Fruit fly (Drosophila melanogaster) whole organism, embryonic: ENCODE results near the gene GlcAT-P.

Experiments
- Antp ChIP-seq: fragments of 200-800 bp; sonication (Bioruptor generic); optimal IDR thresholded peaks from 3 replicates; lab custom pipeline; 2016; ENCODE audit warnings: missing biosample characterization, missing genetic modification characterization
- Blimp-1 ChIP-seq: fragments of 200-800 bp; sonication (Bioruptor generic); optimal IDR thresholded peaks from 3 replicates; lab custom pipeline; 2018; ENCODE audit warnings: missing biosample characterization, missing genetic modification characterization, mild to moderate bottlenecking, moderate library complexity, missing genetic modification reagents
- CG10147 ChIP-seq: fragments of 200-800 bp; sonication (Bioruptor generic); optimal IDR thresholded peaks from 2 replicates; lab custom pipeline; 2019; ENCODE audit warnings: missing biosample characterization, mild to moderate bottlenecking, missing genetic modification characterization, moderate library complexity
- CG10654 ChIP-seq: fragments of 200-800 bp; sonication (Bioruptor generic); optimal IDR thresholded peaks from 2 replicates; lab custom pipeline; 2016; ENCODE audit warnings: missing biosample characterization, missing genetic modification characterization
- CG1529 ChIP-seq: fragments of 200-800 bp; sonication (Bioruptor generic); optimal IDR thresholded peaks from 3 replicates; lab custom pipeline; 2018; ENCODE audit warnings: missing biosample characterization, missing genetic modification characterization
- CG15514 ChIP-seq: fragments of 200-800 bp; sonication (Bioruptor generic); optimal IDR thresholded peaks from 3 replicates; lab custom pipeline; 2017; ENCODE audit warnings: missing biosample characterization, missing genetic modification characterization, mild to moderate bottlenecking, moderate library complexity, missing genetic modification reagents
- CG1647 ChIP-seq: fragments of 200-800 bp; sonication (Bioruptor generic); optimal IDR thresholded peaks from 3 replicates; lab custom pipeline; 2016; ENCODE audit warnings: missing biosample characterization, missing genetic modification characterization
- CG17359 ChIP-seq: fragments of 200-800 bp; sonication (Bioruptor generic); optimal IDR thresholded peaks from 3 replicates; lab custom pipeline; 2018; ENCODE audit warnings: missing biosample characterization, mild to moderate bottlenecking, missing genetic modification characterization, moderate library complexity
- CG2199 ChIP-seq: fragments of 200-800 bp; sonication (Bioruptor generic); IDR thresholded peaks from 3 replicates; pipeline ENCODE4 v1.3.6; 2022; ENCODE audit warnings: missing biosample characterization, missing genetic modification characterization
- CG3065 ChIP-seq: fragments of 200-800 bp; sonication (Bioruptor generic); optimal IDR thresholded peaks from 2 replicates; lab custom pipeline; 2016; ENCODE audit warnings: missing biosample characterization, missing genetic modification characterization
- CG3726 ChIP-seq: fragments of 200-800 bp; sonication (Bioruptor generic); IDR thresholded peaks from 3 replicates; pipeline ENCODE4, ENCODE4 v1.3.6; 2022; ENCODE audit warnings: missing biosample characterization, missing genetic modification characterization
- CG3847 ChIP-seq: fragments of 200-800 bp; sonication (Bioruptor generic); IDR thresholded peaks from 2 replicates; pipeline ENCODE4 v1.3.6; 2022; ENCODE audit warnings: missing biosample characterization, missing genetic modification characterization
- CG42726 ChIP-seq: fragments of 200-800 bp; sonication (Bioruptor generic); IDR thresholded peaks from 2 replicates; pipeline ENCODE4 v1.3.6; 2022; ENCODE audit warnings: missing biosample characterization, missing genetic modification characterization; ENCODE audit not compliant: partially characterized antibody
- CG4730 ChIP-seq: fragments of 200-800 bp; sonication (Bioruptor generic); IDR thresholded peaks from 2 replicates; pipeline ENCODE4 v1.3.6; 2022; ENCODE audit warnings: missing biosample characterization, missing genetic modification characterization
- CG4820 ChIP-seq: fragments of 200-800 bp; sonication (Bioruptor generic); optimal IDR thresholded peaks from 3 replicates; lab custom pipeline; 2016; ENCODE audit warnings: missing biosample characterization, missing genetic modification characterization
- CG6175 ChIP-seq: fragments of 200-800 bp; sonication (Bioruptor generic); IDR thresholded peaks from 3 replicates; pipeline ENCODE4 v1.3.6; 2022; ENCODE audit warnings: missing biosample characterization, missing genetic modification characterization
- CG6272 ChIP-seq: fragments of 200-800 bp; sonication (Bioruptor generic); IDR thresholded peaks from 2 replicates; pipeline ENCODE4 v1.3.6; 2022; ENCODE audit warnings: missing biosample characterization, missing genetic modification characterization
- CG7271 ChIP-seq: fragments of 200-800 bp; sonication (Bioruptor generic); optimal IDR thresholded peaks from 2 replicates; lab custom pipeline; 2018; ENCODE audit warnings: missing biosample characterization, mild to moderate bottlenecking, missing genetic modification characterization, moderate library complexity
- CG7786 ChIP-seq: fragments of 200-800 bp; sonication (Bioruptor generic); optimal IDR thresholded peaks from 2 replicates; lab custom pipeline; 2016; ENCODE audit warnings: missing biosample characterization, missing genetic modification characterization
- D19B ChIP-seq: fragments of 200-800 bp; sonication (Bioruptor generic); optimal IDR thresholded peaks from 2 replicates; lab custom pipeline; 2017; ENCODE audit warnings: missing biosample characterization, mild to moderate bottlenecking, missing genetic modification characterization
- Dfd ChIP-seq, 2 experiments: fragments of >200 bp; optimal IDR thresholded peaks; 2 replicates each; lab custom pipeline; 2017; ENCODE audit warnings: missing biosample characterization in 2 of 2, missing genetic modification characterization in 2 of 2
- Dip2 ChIP-seq: fragments of 200-800 bp; sonication (Bioruptor generic); IDR thresholded peaks from 2 replicates; pipeline ENCODE4 v1.3.6; 2022; ENCODE audit warnings: missing biosample characterization, missing genetic modification characterization
- Gug ChIP-seq: fragments of 200-800 bp; sonication (Bioruptor generic); IDR thresholded peaks from 4 replicates; pipeline ENCODE4 v1.3.6; 2022; ENCODE audit warnings: missing biosample characterization, missing genetic modification characterization
- HHEX ChIP-seq: fragments of 200-800 bp; sonication (Bioruptor generic); optimal IDR thresholded peaks from 3 replicates; lab custom pipeline; 2017; ENCODE audit warnings: missing biosample characterization, mild to moderate bottlenecking, missing genetic modification characterization, missing genetic modification reagents
- HLHmδ ChIP-seq: fragments of 200-800 bp; sonication (Bioruptor generic); optimal IDR thresholded peaks from 2 replicates; lab custom pipeline; 2018; ENCODE audit warnings: missing biosample characterization, mild to moderate bottlenecking, missing genetic modification characterization, moderate library complexity
- Hr39 ChIP-seq: fragments of >200 bp; optimal IDR thresholded peaks from 2 replicates; lab custom pipeline; 2017
- Hsf ChIP-seq: fragments of 200-800 bp; sonication (Bioruptor generic); optimal IDR thresholded peaks from 3 replicates; lab custom pipeline; 2016; ENCODE audit warnings: missing biosample characterization, missing genetic modification characterization
- Lhr ChIP-seq: fragments of 200-800 bp; sonication (Bioruptor generic); optimal IDR thresholded peaks from 3 replicates; lab custom pipeline; 2017; ENCODE audit warnings: mild to moderate bottlenecking, missing biosample characterization, missing genetic modification reagents, missing genetic modification characterization
- Lim3 ChIP-seq: fragments of 200-800 bp; sonication (Bioruptor generic); IDR thresholded peaks from 2 replicates; pipeline ENCODE4 v1.3.6; 2022; ENCODE audit warnings: missing biosample characterization, missing genetic modification characterization
- Neu2 ChIP-seq: fragments of 200-800 bp; sonication (Bioruptor generic); optimal IDR thresholded peaks from 3 replicates; lab custom pipeline; 2016; ENCODE audit warnings: missing biosample characterization, missing genetic modification characterization, borderline replicate concordance
- Nf-YC ChIP-seq: fragments of 200-800 bp; optimal IDR thresholded peaks from 3 replicates; lab custom pipeline; 2019; ENCODE audit warnings: missing biosample characterization, mild to moderate bottlenecking, missing genetic modification characterization, moderate library complexity
- Opbp ChIP-seq: fragments of 200-800 bp; sonication (Bioruptor generic); IDR thresholded peaks from 3 replicates; pipeline ENCODE4 v1.3.6; 2022; ENCODE audit warnings: missing biosample characterization, missing genetic modification characterization; ENCODE audit not compliant: partially characterized antibody
- Rfx ChIP-seq: fragments of 200-800 bp; sonication (Bioruptor generic); IDR thresholded peaks from 2 replicates; pipeline ENCODE4 v1.3.6; 2022; ENCODE audit warnings: missing biosample characterization, missing genetic modification characterization
- Six4 ChIP-seq: fragments of 200-800 bp; sonication (Bioruptor generic); optimal IDR thresholded peaks from 2 replicates; lab custom pipeline; 2016; ENCODE audit warnings: missing biosample characterization, missing genetic modification characterization
- TFAM ChIP-seq: fragments of 200-800 bp; sonication (Bioruptor generic); optimal IDR thresholded peaks from 2 replicates; lab custom pipeline; 2017; ENCODE audit warnings: missing biosample characterization, missing genetic modification characterization, inconsistent platforms
- Trl ChIP-seq, 3 experiments: fragments of >200 bp in 2 of 3; fragments of 200-800 bp in 1 of 3; sonication (Bioruptor generic) in 1 of 3; optimal IDR thresholded peaks; 2 replicates in 1 of 3; 3 replicates in 2 of 3; lab custom pipeline; 2016 to 2017; ENCODE audit warnings: missing biosample characterization in 1 of 3, missing genetic modification characterization in 1 of 3
- ase ChIP-seq: fragments of 200-800 bp; sonication (Bioruptor generic); IDR thresholded peaks from 3 replicates; pipeline ENCODE4 v1.3.6; 2022; ENCODE audit warnings: missing biosample characterization, missing genetic modification characterization
- caup ChIP-seq: fragments of 200-800 bp; sonication (Bioruptor generic); optimal IDR thresholded peaks from 3 replicates; lab custom pipeline; 2017; ENCODE audit warnings: missing biosample characterization, mild to moderate bottlenecking, missing genetic modification characterization, moderate library complexity; ENCODE audit not compliant: severe bottlenecking
- chif ChIP-seq, 2 experiments: fragments of 200-800 bp; sonication (Bioruptor generic); optimal IDR thresholded peaks; 3 replicates each; lab custom pipeline; 2016; ENCODE audit warnings: missing biosample characterization in 2 of 2, missing genetic modification characterization in 2 of 2
- ems ChIP-seq: fragments of 200-800 bp; sonication (Bioruptor generic); optimal IDR thresholded peaks from 3 replicates; lab custom pipeline; 2016; ENCODE audit warnings: missing biosample characterization, missing genetic modification characterization
- eve ChIP-seq, 2 experiments: fragments of >200 bp; optimal IDR thresholded peaks; 2 replicates each; lab custom pipeline; 2017; ENCODE audit warnings: missing biosample characterization in 2 of 2, missing genetic modification characterization in 2 of 2
- fd64A ChIP-seq: fragments of 200-800 bp; sonication (Bioruptor generic); optimal IDR thresholded peaks from 3 replicates; lab custom pipeline; 2018; ENCODE audit warnings: missing biosample characterization, mild to moderate bottlenecking, missing genetic modification characterization
- jing ChIP-seq: fragments of 200-800 bp; sonication (Bioruptor generic); optimal IDR thresholded peaks from 2 replicates; lab custom pipeline; 2018; ENCODE audit warnings: missing biosample characterization, mild to moderate bottlenecking, missing genetic modification characterization
- mirr ChIP-seq: fragments of 200-800 bp; sonication (Bioruptor generic); optimal IDR thresholded peaks from 3 replicates; lab custom pipeline; 2018; ENCODE audit warnings: missing biosample characterization, mild to moderate bottlenecking, missing genetic modification characterization
- ro ChIP-seq: fragments of 200-800 bp; sonication (Bioruptor generic); IDR thresholded peaks from 2 replicates; pipeline ENCODE4 v1.3.6; 2022; ENCODE audit warnings: missing biosample characterization, missing genetic modification characterization
- sob ChIP-seq: fragments of 200-800 bp; sonication (Bioruptor generic); IDR thresholded peaks from 2 replicates; pipeline ENCODE4 v1.3.6; 2022; ENCODE audit warnings: missing biosample characterization, missing genetic modification characterization
- sug ChIP-seq: fragments of 200-800 bp; optimal IDR thresholded peaks from 2 replicates; lab custom pipeline; 2019; ENCODE audit warnings: missing biosample characterization, mild to moderate bottlenecking, missing genetic modification characterization, moderate library complexity
- usp ChIP-seq: fragments of >200 bp; optimal IDR thresholded peaks from 2 replicates; lab custom pipeline; 2017; ENCODE audit warnings: missing biosample characterization, missing genetic modification characterization
- wek ChIP-seq: fragments of 200-800 bp; sonication (Bioruptor generic); optimal IDR thresholded peaks from 3 replicates; lab custom pipeline; 2018; ENCODE audit warnings: missing biosample characterization, mild to moderate bottlenecking, missing genetic modification characterization, moderate library complexity
- zfh1 ChIP-seq: fragments of 200-800 bp; sonication (Bioruptor generic); IDR thresholded peaks from 3 replicates; pipeline ENCODE4 v1.3.6; 2022; ENCODE audit warnings: missing biosample characterization, missing genetic modification characterization

GlcAT-P gene

DNA sequence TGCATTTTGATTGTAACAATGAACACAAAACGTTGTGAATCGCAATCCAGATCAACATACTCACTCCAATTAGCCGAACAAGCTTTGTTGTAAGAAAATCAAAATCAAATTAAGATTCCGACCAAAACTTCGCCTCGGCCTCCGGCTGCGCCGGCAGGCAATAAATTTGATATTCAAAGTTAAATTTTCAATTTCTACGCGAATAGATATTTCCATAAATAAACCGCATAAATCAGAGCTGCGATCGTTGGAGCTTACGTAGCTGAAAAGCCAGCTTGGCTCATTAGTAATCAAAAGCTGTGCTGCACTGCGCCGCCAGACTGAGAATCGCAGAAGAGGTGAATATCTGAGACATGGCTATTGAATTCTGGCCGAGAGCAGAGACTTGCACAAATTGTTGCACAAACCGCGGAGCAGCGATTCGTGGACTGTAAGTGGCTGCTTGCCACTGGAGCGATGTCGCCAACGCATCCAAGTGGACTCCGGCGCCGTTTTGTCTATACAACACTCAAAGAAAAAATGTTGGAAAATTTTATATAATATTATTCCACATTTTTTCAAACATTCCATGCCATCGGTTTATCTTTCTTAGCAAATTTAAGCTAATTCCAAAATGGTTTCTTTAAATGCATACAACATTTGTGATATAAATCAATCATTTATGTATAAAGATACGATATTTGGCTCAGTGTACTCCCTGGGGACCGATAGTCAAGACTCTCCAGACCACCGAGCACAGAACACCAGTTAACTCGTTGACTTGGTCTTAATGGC lies 48.7 kb downstream of the GlcAT-P start (continued):
- no peak for TF ChIP-seq Rfx
- no peak for TF ChIP-seq Lim3 (GFP tag; lab: Robert Waterston, UW)
- no peak for TF ChIP-seq CG3065 (GFP tag; lab: Kevin White, UChicago)
- no peak for TF ChIP-seq CG7271
- TF ChIP-seq HHEX (GFP tag; lab: Kevin White, UChicago): peak; percentile 35
- TF ChIP-seq Opbp (GFP tag; lab: Robert Waterston, UW): no peak
- peak; percentile 81 for TF ChIP-seq Blimp-1
- no peak for TF ChIP-seq Nf-YC (tag; lab: Kevin White, UChicago)
- TF ChIP-seq CG3726 (GFP tag; lab: Robert Waterston, UW): no peak
- TF ChIP-seq wek: no peak
- peak; percentile 25 for TF ChIP-seq CG10654 (GFP tag; lab: Kevin White, UChicago)
- peak; percentile 53; the same call in 1 of the 3 replicates for TF ChIP-seq zfh1 (GFP tag; lab: Robert Waterston, UW)
- no peak for TF ChIP-seq sug (tag; lab: Kevin White, UChicago)
- no peak for TF ChIP-seq caup
- TF ChIP-seq mirr: no peak
- no peak for TF ChIP-seq D19B (GFP tag; lab: Kevin White, UChicago)
- TF ChIP-seq CG6272 (GFP tag; lab: Robert Waterston, UW): no peak
- no peak for TF ChIP-seq fd64A (GFP tag; lab: Kevin White, UChicago)
- TF ChIP-seq CG2199 (GFP tag; lab: Robert Waterston, UW): no peak
- TF ChIP-seq CG1647 (GFP tag; lab: Kevin White, UChicago): no peak
- TF ChIP-seq Dfd (GFP tag; optimal IDR thresholded peaks at IDR 0.05; lab: Kevin White, UChicago): no peak
- TF ChIP-seq CG15514 (GFP tag; lab: Kevin White, UChicago): no peak
- TF ChIP-seq CG17359 (tag; lab: Kevin White, UChicago): peak; percentile 68
- no peak for TF ChIP-seq TFAM (GFP tag; lab: Kevin White, UChicago)
- TF ChIP-seq Hsf (GFP tag; lab: Kevin White, UChicago): peak; percentile 3
- no peak for TF ChIP-seq jing
- no peak for TF ChIP-seq Antp (GFP tag; lab: Kevin White, UChicago)
- TF ChIP-seq ro: no peak
- TF ChIP-seq CG1529 (GFP tag; lab: Kevin White, UChicago): peak; percentile 48
- TF ChIP-seq Neu2 (GFP tag; lab: Kevin White, UChicago): no peak
- TF ChIP-seq CG7786 (GFP tag; lab: Kevin White, UChicago): no peak
- no peak for TF ChIP-seq sob (GFP tag; lab: Robert Waterston, UW)
- TF ChIP-seq Gug (GFP tag; lab: Robert Waterston, UW): no peak
- TF ChIP-seq Six4: no peak
- peak; percentile 32 for TF ChIP-seq CG10147
- TF ChIP-seq Hr39 (lab: Kevin White, UChicago): no peak
- TF ChIP-seq Lhr (GFP tag; lab: Kevin White, UChicago): no peak
- TF ChIP-seq usp (GFP tag; lab: Kevin White, UChicago): no peak
- peak in 1 of 2 experiments; percentile 2 for TF ChIP-seq chif (GFP tag; optimal IDR thresholded peaks at IDR 0.05; lab: Kevin White, UChicago)
- TF ChIP-seq CG4820 (GFP tag; lab: Kevin White, UChicago): peak; percentile 41
- TF ChIP-seq Dip2: no peak
- TF ChIP-seq ase (GFP tag; lab: Robert Waterston, UW): no peak
- no peak for TF ChIP-seq CG4730 (GFP tag; lab: Robert Waterston, UW)
- TF ChIP-seq HLHmδ (GFP tag; lab: Kevin White, UChicago): no peak
- peak; percentile 3 for TF ChIP-seq ems
- no peak for TF ChIP-seq Trl (optimal IDR thresholded peaks at IDR 0.05; lab: Kevin White, UChicago)
- no peak for TF ChIP-seq Trl (GFP tag; optimal IDR thresholded peaks at IDR 0.05; lab: Kevin White, UChicago)
- 0 out of 2 replicates have a peak, but pooled peaks have one; percentile 14 for TF ChIP-seq CG3847 (GFP tag; lab: Robert Waterston, UW)
- no peak for TF ChIP-seq CG6175 (GFP tag; lab: Robert Waterston, UW)
- TF ChIP-seq CG42726 (GFP tag; lab: Robert Waterston, UW): no peak
- TF ChIP-seq eve (GFP tag; optimal IDR thresholded peaks at IDR 0.05; lab: Kevin White, UChicago): no peak
